Worm (Caenorhabditis elegans) whole organism, L1 larva: ENCODE data around the gene C49C8.2.

Source experiments
- C04F5.9 ChIP-seq: sonication (generic microtip); optimal IDR thresholded peaks from 2 replicates; lab custom pipeline; 2016; ENCODE audit warnings: missing genetic modification characterization, missing compliant biosample characterization
- Y116A8C.19 ChIP-seq: sonication (generic microtip); optimal IDR thresholded peaks from 2 replicates; lab custom pipeline; 2016; ENCODE audit warnings: missing compliant biosample characterization, missing genetic modification characterization, borderline replicate concordance
- alr-1 ChIP-seq: fragments of 200-800 bp; sonication (Bioruptor generic); optimal IDR thresholded peaks from 2 replicates; lab custom pipeline; 2018; ENCODE audit warnings: borderline replicate concordance, mild to moderate bottlenecking, missing genetic modification characterization, missing compliant biosample characterization
- ama-1 ChIP-seq: fragments of 150-350 bp; optimal IDR thresholded peaks from 2 replicates; lab custom pipeline; 2014
- blmp-1 ChIP-seq: fragments of 150-350 bp; optimal IDR thresholded peaks from 2 replicates; lab custom pipeline; 2014; ENCODE audit warnings: missing biosample characterization, missing genetic modification characterization
- ceh-63 ChIP-seq: fragments of 200-800 bp; sonication (Bioruptor generic); optimal IDR thresholded peaks from 2 replicates; lab custom pipeline; 2018; ENCODE audit warnings: mild to moderate bottlenecking, missing genetic modification characterization, missing compliant biosample characterization
- ceh-8 ChIP-seq: fragments of 200-800 bp; sonication (Bioruptor generic); optimal IDR thresholded peaks from 2 replicates; lab custom pipeline; 2018; ENCODE audit warnings: mild to moderate bottlenecking, missing genetic modification characterization, moderate library complexity, missing compliant biosample characterization
- ceh-88 ChIP-seq: fragments of 200-800 bp; sonication (Bioruptor generic); IDR thresholded peaks from 2 replicates; pipeline ENCODE4 v1.3.6; 2022; ENCODE audit warnings: missing genetic modification characterization, missing compliant biosample characterization
- ceh-90 ChIP-seq: sonication (generic microtip); optimal IDR thresholded peaks from 2 replicates; lab custom pipeline; 2016; ENCODE audit warnings: missing genetic modification characterization, missing compliant biosample characterization
- dpl-1 ChIP-seq, 3 experiments: fragments of 150-350 bp in 2 of 3; sonication (generic microtip) in 1 of 3; optimal IDR thresholded peaks; 2 replicates each; lab custom pipeline; 2014 to 2017; ENCODE audit warnings: missing biosample characterization in 3 of 3, missing genetic modification characterization in 3 of 3, missing genetic modification reagents in 3 of 3
- dsc-1 ChIP-seq: sonication (generic microtip); optimal IDR thresholded peaks from 2 replicates; lab custom pipeline; 2016; ENCODE audit warnings: mild to moderate bottlenecking, missing genetic modification characterization, missing compliant biosample characterization
- efl-1 ChIP-seq, 4 experiments: fragments of 150-350 bp; optimal IDR thresholded peaks in 3 of 4; peaks in 1 of 4; 1 replicate in 1 of 4; 2 replicates in 3 of 4; lab custom pipeline; 2014; ENCODE audit warnings: missing biosample characterization in 2 of 4, missing genetic modification characterization in 2 of 4, missing genetic modification reagents in 2 of 4
- egl-13 ChIP-seq: sonication (generic microtip); optimal IDR thresholded peaks from 2 replicates; lab custom pipeline; 2016; ENCODE audit warnings: missing genotype, missing genetic modification reagents, missing genetic modification characterization, missing compliant biosample characterization
- egl-27 ChIP-seq, 2 experiments: fragments of 150-350 bp in 1 of 2; sonication (generic microtip); optimal IDR thresholded peaks; 3 replicates each; lab custom pipeline; 2017 to 2018; ENCODE audit warnings: missing biosample characterization in 2 of 2, missing genetic modification characterization in 2 of 2, missing genetic modification reagents in 2 of 2
- elt-2 ChIP-seq: sonication (generic microtip); optimal IDR thresholded peaks from 2 replicates; lab custom pipeline; 2016; ENCODE audit warnings: missing genetic modification characterization, mild to moderate bottlenecking, inconsistent platforms, missing compliant biosample characterization, missing genetic modification reagents
- elt-3 ChIP-seq, 6 experiments: fragments of 150-350 bp in 1 of 6; sonication (generic microtip); optimal IDR thresholded peaks; 2 replicates each; lab custom pipeline; 2017 to 2018; ENCODE audit warnings: missing biosample characterization in 6 of 6, missing genetic modification characterization in 6 of 6, inconsistent platforms in 1 of 6
- ets-5 ChIP-seq: fragments of 200-800 bp; sonication (Bioruptor generic); IDR thresholded peaks from 2 replicates; pipeline ENCODE4 v1.3.6; 2022; ENCODE audit warnings: missing genetic modification characterization, missing compliant biosample characterization
- fkh-10 ChIP-seq: sonication (generic microtip); optimal IDR thresholded peaks from 2 replicates; lab custom pipeline; 2017; ENCODE audit warnings: missing biosample characterization, missing genetic modification reagents, missing genetic modification characterization
- fkh-4 ChIP-seq: sonication (generic microtip); optimal IDR thresholded peaks from 2 replicates; lab custom pipeline; 2016; ENCODE audit warnings: missing compliant biosample characterization, missing genetic modification characterization, borderline replicate concordance
- fos-1 ChIP-seq: fragments of 150-350 bp; optimal IDR thresholded peaks from 2 replicates; lab custom pipeline; 2014; ENCODE audit warnings: missing biosample characterization, missing genetic modification characterization
- grh-1 ChIP-seq: fragments of 200-800 bp; sonication (Bioruptor generic); IDR thresholded peaks from 2 replicates; pipeline ENCODE4 v1.3.6; 2022; ENCODE audit warnings: missing genetic modification reagents, missing genetic modification characterization, missing compliant biosample characterization
- hlh-17 ChIP-seq: fragments of 200-800 bp; sonication (Bioruptor generic); optimal IDR thresholded peaks from 2 replicates; lab custom pipeline; 2018; ENCODE audit warnings: missing genetic modification characterization, mild to moderate bottlenecking, missing compliant biosample characterization, moderate library complexity, borderline replicate concordance
- hpl-2 ChIP-seq: fragments of 150-350 bp; optimal IDR thresholded peaks from 2 replicates; lab custom pipeline; 2014; ENCODE audit warnings: missing biosample characterization, missing genetic modification reagents, missing genetic modification characterization
- lin-13 ChIP-seq: fragments of 150-350 bp; optimal IDR thresholded peaks from 2 replicates; lab custom pipeline; 2014; ENCODE audit warnings: missing biosample characterization, missing genetic modification reagents, missing genetic modification characterization
- lin-15B ChIP-seq: fragments of 150-350 bp; sonication (generic microtip); optimal IDR thresholded peaks from 3 replicates; lab custom pipeline; 2014; ENCODE audit warnings: missing biosample characterization, missing genetic modification characterization
- lin-39 ChIP-seq: fragments of 150-350 bp; optimal IDR thresholded peaks from 2 replicates; lab custom pipeline; 2014; ENCODE audit warnings: missing biosample characterization, missing genetic modification reagents, missing genetic modification characterization
- lir-3 ChIP-seq: sonication (generic microtip); optimal IDR thresholded peaks from 2 replicates; lab custom pipeline; 2016; ENCODE audit warnings: mild to moderate bottlenecking, missing genetic modification characterization, moderate library complexity, missing compliant biosample characterization; ENCODE audit not compliant: poor library complexity
- lsy-2 ChIP-seq, 2 experiments: fragments of 150-350 bp; optimal IDR thresholded peaks; 2 replicates each; lab custom pipeline; 2014; ENCODE audit warnings: missing biosample characterization in 2 of 2, missing genetic modification characterization in 2 of 2
- mdl-1 ChIP-seq, 2 experiments: fragments of 150-350 bp; optimal IDR thresholded peaks; 2 replicates each; lab custom pipeline; 2014 to 2017; ENCODE audit warnings: missing biosample characterization in 2 of 2, missing genetic modification characterization in 2 of 2, inconsistent platforms in 1 of 2
- mef-2 ChIP-seq: fragments of 150-350 bp; optimal IDR thresholded peaks from 2 replicates; lab custom pipeline; 2014; ENCODE audit warnings: missing biosample characterization, missing genetic modification characterization
- mep-1 ChIP-seq: fragments of 150-350 bp; optimal IDR thresholded peaks from 2 replicates; lab custom pipeline; 2014; ENCODE audit warnings: missing biosample characterization, missing genetic modification characterization
- nhr-11 ChIP-seq: fragments of 150-350 bp; optimal IDR thresholded peaks from 2 replicates; lab custom pipeline; 2014; ENCODE audit warnings: missing biosample characterization, missing genetic modification characterization
- nhr-28 ChIP-seq: fragments of 150-350 bp; optimal IDR thresholded peaks from 2 replicates; lab custom pipeline; 2014; ENCODE audit warnings: missing biosample characterization, missing genetic modification characterization
- nhr-47 ChIP-seq: sonication (generic microtip); optimal IDR thresholded peaks from 2 replicates; lab custom pipeline; 2016; ENCODE audit warnings: mild to moderate bottlenecking, missing genetic modification characterization, moderate library complexity, missing compliant biosample characterization
- nhr-76 ChIP-seq: sonication (generic microtip); optimal IDR thresholded peaks from 2 replicates; lab custom pipeline; 2017; ENCODE audit warnings: missing biosample characterization, missing genetic modification characterization
- nhr-85 ChIP-seq: sonication (generic microtip); peaks from one replicate; lab custom pipeline; 2016; ENCODE audit warnings: missing genetic modification characterization, inconsistent platforms, missing compliant biosample characterization
- nhr-90 ChIP-seq: sonication (generic microtip); optimal IDR thresholded peaks from 2 replicates; lab custom pipeline; 2016; ENCODE audit warnings: mild to moderate bottlenecking, missing genetic modification characterization, missing compliant biosample characterization; ENCODE audit not compliant: poor library complexity
- pag-3 ChIP-seq: sonication (generic microtip); optimal IDR thresholded peaks from 2 replicates; lab custom pipeline; 2017; ENCODE audit warnings: missing genetic modification characterization, mild to moderate bottlenecking, missing compliant biosample characterization, antibody characterized with exemption, borderline replicate concordance; ENCODE audit not compliant: insufficient read depth
- pax-3 ChIP-seq: fragments of 200-800 bp; sonication (Bioruptor generic); optimal IDR thresholded peaks from 2 replicates; lab custom pipeline; 2018; ENCODE audit warnings: mild to moderate bottlenecking, missing genetic modification characterization, moderate library complexity, missing compliant biosample characterization
- pqm-1 ChIP-seq: sonication (generic microtip); optimal IDR thresholded peaks from 3 replicates; lab custom pipeline; 2017; ENCODE audit warnings: missing biosample characterization, missing genetic modification characterization
- rnt-1 ChIP-seq: sonication (generic microtip); optimal IDR thresholded peaks from 2 replicates; lab custom pipeline; 2016; ENCODE audit warnings: mild to moderate bottlenecking, missing genetic modification characterization, moderate library complexity, missing compliant biosample characterization
- skn-1 ChIP-seq: fragments of 150-350 bp; optimal IDR thresholded peaks from 2 replicates; lab custom pipeline; 2014; ENCODE audit warnings: missing biosample characterization, missing genetic modification characterization
- snpc-4 ChIP-seq: fragments of 150-350 bp; optimal IDR thresholded peaks from 2 replicates; lab custom pipeline; 2014; ENCODE audit warnings: missing biosample characterization, missing genetic modification characterization
- snu-23 ChIP-seq: sonication (generic microtip); optimal IDR thresholded peaks from 2 replicates; lab custom pipeline; 2016; ENCODE audit warnings: missing genetic modification characterization, missing compliant biosample characterization
- sox-4 ChIP-seq: sonication (generic microtip); optimal IDR thresholded peaks from 2 replicates; lab custom pipeline; 2016; ENCODE audit warnings: missing genetic modification characterization, missing compliant biosample characterization
- sptf-1 ChIP-seq: fragments of 150-350 bp; optimal IDR thresholded peaks from 2 replicates; lab custom pipeline; 2014; ENCODE audit warnings: missing biosample characterization, missing genetic modification characterization
- sup-37 ChIP-seq: fragments of 200-800 bp; sonication (Bioruptor generic); optimal IDR thresholded peaks from 2 replicates; lab custom pipeline; 2018; ENCODE audit warnings: mild to moderate bottlenecking, missing genetic modification characterization, missing compliant biosample characterization
- tbx-2 ChIP-seq: sonication (generic microtip); optimal IDR thresholded peaks from 2 replicates; lab custom pipeline; 2016; ENCODE audit warnings: missing genetic modification characterization, missing compliant biosample characterization
- tlp-1 ChIP-seq: fragments of 150-350 bp; optimal IDR thresholded peaks from 2 replicates; lab custom pipeline; 2014; ENCODE audit warnings: missing biosample characterization, missing genetic modification characterization
- unc-86 ChIP-seq: sonication (generic microtip); optimal IDR thresholded peaks from 2 replicates; lab custom pipeline; 2016; ENCODE audit warnings: missing genetic modification characterization, missing compliant biosample characterization
- vab-15 ChIP-seq: sonication (generic microtip); optimal IDR thresholded peaks from 2 replicates; lab custom pipeline; 2017; ENCODE audit warnings: missing genotype, mild to moderate bottlenecking, missing genetic modification characterization, missing compliant biosample characterization
- xbp-1 ChIP-seq: sonication (generic microtip); optimal IDR thresholded peaks from 2 replicates; lab custom pipeline; 2016; ENCODE audit warnings: missing genetic modification characterization, missing compliant biosample characterization
- zag-1 ChIP-seq: fragments of 150-350 bp; optimal IDR thresholded peaks from 2 replicates; lab custom pipeline; 2014; ENCODE audit warnings: missing biosample characterization, missing genetic modification characterization

C49C8.2 gene

DNA sequence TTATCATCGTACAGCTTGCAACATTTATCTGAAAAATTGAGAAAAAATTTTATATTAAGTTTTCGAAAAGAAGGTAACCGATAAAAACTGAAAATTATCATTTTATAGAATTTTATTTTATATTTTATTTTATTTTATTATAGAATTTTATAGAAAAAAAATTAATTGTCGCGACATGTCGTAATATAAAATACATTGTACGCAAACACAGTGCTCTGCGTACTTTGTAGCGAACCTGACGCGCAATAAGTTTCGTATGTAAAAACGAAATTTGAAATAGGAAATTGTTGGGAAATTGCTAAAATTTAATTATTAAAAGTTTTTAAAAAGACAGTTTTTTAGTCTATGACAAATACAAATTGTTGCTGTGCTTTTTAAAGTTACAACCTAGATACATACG lies 40.6 kb downstream of the C49C8.2 start, which contains the start of the genes hst-1 and ints-6 (continued):
- TF ChIP-seq grh-1 (no peak), ceh-88 (GFP tag; lab: Robert Waterston, UW) (no peak), Y116A8C.19 (tag; lab: Kevin White, UChicago) (no peak), snu-23 (GFP tag; lab: Kevin White, UChicago) (peak; percentile 46), ama-1 (lab: Kevin White, UChicago) (no peak), pax-3 (tag; lab: Kevin White, UChicago) (no peak), sup-37 (GFP tag; lab: Kevin White, UChicago) (no peak), ceh-8 (no peak), lin-15B (tag; lab: Kevin White, UChicago) (no peak), lsy-2 (tag; optimal IDR thresholded peaks at IDR 0.05; lab: Kevin White, UChicago) (peak; percentile 40 to 56), rnt-1 (tag; lab: Kevin White, UChicago) (no peak), vab-15 (no peak), lin-39 (tag; lab: Kevin White, UChicago) (no peak), efl-1 (optimal IDR thresholded peaks at IDR 0.05; lab: Kevin White, UChicago) (peak; percentile 14 to 35), efl-1 (GFP tag; optimal IDR thresholded peaks at IDR 0.05 in 1 of 2; lab: Kevin White, UChicago) (peak; percentile 40 to 88), pqm-1 (tag; lab: Kevin White, UChicago) (no peak), xbp-1 (tag; lab: Kevin White, UChicago) (peak; percentile 28), mef-2 (tag; lab: Kevin White, UChicago) (no peak), pag-3 (tag; lab: Kevin White, UChicago) (no peak), sptf-1 (tag; lab: Kevin White, UChicago) (no peak), skn-1 (tag; lab: Kevin White, UChicago) (peak; percentile 41), mep-1 (tag; lab: Kevin White, UChicago) (peak; percentile 51), zag-1 (tag; lab: Kevin White, UChicago) (no peak), lin-13 (no peak), nhr-90 (tag; lab: Kevin White, UChicago) (no peak), ceh-90 (tag; lab: Kevin White, UChicago) (no peak), hlh-17 (GFP tag; lab: Kevin White, UChicago) (no peak), hpl-2 (GFP tag; lab: Kevin White, UChicago) (no peak), elt-3 (tag; optimal IDR thresholded peaks at IDR 0.05; lab: Kevin White, UChicago) (no peak), unc-86 (tag; lab: Kevin White, UChicago) (no peak), elt-2 (tag; lab: Kevin White, UChicago) (no peak), fkh-10 (GFP tag; lab: Kevin White, UChicago) (no peak), tbx-2 (tag; lab: Kevin White, UChicago) (no peak), sox-4 (tag; lab: Kevin White, UChicago) (no peak), mdl-1 (tag; optimal IDR thresholded peaks at IDR 0.05; lab: Kevin White, UChicago) (no peak), blmp-1 (tag; lab: Kevin White, UChicago) (peak; percentile 4), nhr-47 (tag; lab: Kevin White, UChicago) (peak; percentile 32), snpc-4 (tag; lab: Kevin White, UChicago) (no peak), ets-5 (GFP tag; lab: Robert Waterston, UW) (no peak), ceh-63 (no peak), nhr-85 (no peak), fkh-4 (tag; lab: Kevin White, UChicago) (no peak), alr-1 (no peak), fos-1 (tag; lab: Kevin White, UChicago) (no peak), C04F5.9 (tag; lab: Kevin White, UChicago) (no peak), nhr-11 (tag; lab: Kevin White, UChicago) (no peak), dsc-1 (tag; lab: Kevin White, UChicago) (no peak), nhr-76 (tag; lab: Kevin White, UChicago) (no peak), lir-3 (tag; lab: Kevin White, UChicago) (no peak), dpl-1 (GFP tag; optimal IDR thresholded peaks at IDR 0.05; lab: Kevin White, UChicago) (peak in 2 of 3 experiments; percentile 27 to 56), egl-27 (tag; optimal IDR thresholded peaks at IDR 0.05; lab: Kevin White, UChicago) (no peak), tlp-1 (tag; lab: Kevin White, UChicago) (no peak), nhr-28 (tag; lab: Kevin White, UChicago) (no peak), egl-13 (no peak)
